Worm (Caenorhabditis elegans) whole organism, L2 larva: ENCODE measurements around the gene sipa-1.

Source experiments
- nhr-25 ChIP-seq: fragments of 150-350 bp; sonication (generic microtip); optimal IDR thresholded peaks from 3 replicates; lab custom pipeline; 2014; ENCODE audit warnings: missing biosample characterization, missing genetic modification characterization
- unc-39 ChIP-seq: fragments of 150-350 bp; optimal IDR thresholded peaks from 2 replicates; lab custom pipeline; 2014; ENCODE audit warnings: missing biosample characterization, missing genetic modification characterization
- unc-55 ChIP-seq: fragments of 150-350 bp; sonication (generic microtip); optimal IDR thresholded peaks from 3 replicates; lab custom pipeline; 2014; ENCODE audit warnings: missing biosample characterization, missing genetic modification reagents, missing genetic modification characterization
- unc-62 ChIP-seq: fragments of 150-350 bp; optimal IDR thresholded peaks from 2 replicates; lab custom pipeline; 2014; ENCODE audit warnings: missing biosample characterization, missing genetic modification reagents, missing genetic modification characterization
- ztf-4 ChIP-seq: fragments of 150-350 bp; optimal IDR thresholded peaks from 2 replicates; lab custom pipeline; 2014; ENCODE audit warnings: missing biosample characterization, missing genetic modification characterization

DNA sequence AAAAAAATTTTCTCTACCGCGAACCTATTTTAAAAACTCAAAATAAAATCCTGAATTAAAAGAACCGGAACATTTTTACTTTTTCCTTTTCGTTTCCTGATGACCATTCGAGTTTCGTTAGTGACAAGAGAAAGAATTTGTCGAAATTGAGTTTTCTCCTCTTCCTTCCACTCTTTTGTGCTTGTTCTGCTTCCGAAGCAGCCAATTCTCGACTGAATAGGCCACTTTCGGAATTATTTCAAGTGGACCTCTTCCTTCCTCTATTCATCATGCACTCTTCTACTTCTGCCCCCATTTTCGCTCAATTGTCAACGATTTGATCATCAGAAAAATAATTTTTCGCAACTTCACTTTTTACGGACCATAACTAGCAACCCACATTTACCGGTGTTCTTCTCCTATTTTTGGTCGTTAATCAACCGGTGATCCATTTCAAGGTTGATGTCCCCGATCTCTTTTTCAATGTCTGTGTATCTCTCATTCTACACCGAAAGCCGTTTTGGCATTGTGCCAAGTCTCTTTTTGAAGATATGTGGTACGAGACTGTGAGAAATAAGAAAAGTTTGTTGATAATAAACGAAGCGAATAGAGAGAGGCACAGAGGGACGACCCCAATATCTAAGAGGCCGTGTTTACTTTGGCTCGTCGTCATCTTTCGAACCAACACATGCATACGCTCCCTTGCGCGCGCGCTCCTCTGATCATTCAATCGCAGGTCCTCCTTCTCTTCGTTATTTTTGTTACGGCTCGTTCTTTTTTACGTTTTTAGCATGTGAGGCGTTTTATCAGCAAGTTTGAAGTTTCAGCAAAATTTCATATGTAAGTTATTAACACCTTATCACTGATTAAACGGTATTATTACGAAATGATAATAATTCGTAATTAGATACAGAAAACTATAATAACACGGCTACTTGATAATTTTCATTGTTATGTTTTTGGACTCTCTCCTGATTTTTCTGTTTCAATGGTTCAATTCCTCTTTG lies 37.8 kb upstream of the sipa-1 start:
- TF ChIP-seq nhr-25 (no peak), unc-55 (no peak), unc-62 (GFP tag; lab: Kevin White, UChicago) (no peak), ztf-4 (tag; lab: Kevin White, UChicago) (no peak), unc-39 (no peak)
